Fruit fly (Drosophila melanogaster) whole organism, prepupa: ENCODE results near the gene CG33510.

Experiments
- CG16779 ChIP-seq: fragments of 200-800 bp; sonication (Bioruptor generic); optimal IDR thresholded peaks from 3 replicates; lab custom pipeline; 2017; ENCODE audit warnings: missing biosample characterization, mild to moderate bottlenecking, missing genetic modification characterization
- CG6163 ChIP-seq: fragments of 200-800 bp; sonication (Bioruptor generic); IDR thresholded peaks from 3 replicates; pipeline ENCODE4 v1.3.6; 2022; ENCODE audit warnings: missing biosample characterization, missing genetic modification characterization
- CG8319 ChIP-seq: fragments of 200-800 bp; sonication (Bioruptor generic); optimal IDR thresholded peaks from 3 replicates; lab custom pipeline; 2016; ENCODE audit warnings: missing biosample characterization, missing genetic modification characterization
- CG8632 ChIP-seq: fragments of 200-800 bp; sonication (Bioruptor generic); optimal IDR thresholded peaks from 3 replicates; lab custom pipeline; 2016; ENCODE audit warnings: missing biosample characterization, missing genetic modification characterization
- CG9139 ChIP-seq: fragments of 200-800 bp; sonication (Bioruptor generic); optimal IDR thresholded peaks from 3 replicates; lab custom pipeline; 2017; ENCODE audit warnings: missing biosample characterization, mild to moderate bottlenecking, missing genetic modification characterization
- Ets96B ChIP-seq: fragments of 200-800 bp; optimal IDR thresholded peaks from 2 replicates; lab custom pipeline; 2019; ENCODE audit warnings: missing biosample characterization, mild to moderate bottlenecking, missing genetic modification characterization, moderate library complexity
- Hr39 ChIP-seq: fragments of 200-800 bp; sonication (Bioruptor generic); optimal IDR thresholded peaks from 2 replicates; lab custom pipeline; 2016; ENCODE audit warnings: missing biosample characterization, missing genetic modification characterization
- Hr4 ChIP-seq: fragments of 200-800 bp; sonication (Bioruptor generic); optimal IDR thresholded peaks from 3 replicates; lab custom pipeline; 2016; ENCODE audit warnings: missing biosample characterization, missing genetic modification characterization
- cyc ChIP-seq: fragments of 200-800 bp; sonication (Bioruptor generic); optimal IDR thresholded peaks from 3 replicates; lab custom pipeline; 2016; ENCODE audit warnings: missing biosample characterization, missing genetic modification characterization
- pdm3 ChIP-seq: fragments of 200-800 bp; sonication (Bioruptor generic); optimal IDR thresholded peaks from 3 replicates; lab custom pipeline; 2016; ENCODE audit warnings: missing biosample characterization, missing genetic modification characterization
- salr ChIP-seq, 2 experiments: fragments of 200-800 bp; sonication (Bioruptor generic); optimal IDR thresholded peaks; 3 replicates each; lab custom pipeline; 2016 to 2018; ENCODE audit warnings: missing biosample characterization in 2 of 2, missing genetic modification characterization in 2 of 2, mild to moderate bottlenecking in 1 of 2
- spab ChIP-seq: fragments of 200-800 bp; sonication (Bioruptor generic); optimal IDR thresholded peaks from 2 replicates; lab custom pipeline; 2017; ENCODE audit warnings: missing biosample characterization, mild to moderate bottlenecking, missing genetic modification characterization, missing genetic modification reagents
- ss ChIP-seq, 2 experiments: fragments of 200-800 bp; sonication (Bioruptor generic); optimal IDR thresholded peaks; 2 replicates in 1 of 2; 3 replicates in 1 of 2; lab custom pipeline; 2017 to 2018; ENCODE audit warnings: mild to moderate bottlenecking in 2 of 2, missing biosample characterization in 2 of 2, missing genetic modification characterization in 2 of 2, moderate library complexity in 1 of 2

dm6 chr2L:21062611-21063010, 21.5 kb downstream of the CG33510 start:
- TF ChIP-seq Hr4 (no peak), CG16779 (no peak), CG6163 (GFP tag; lab: Robert Waterston, UW) (no peak), CG9139 (GFP tag; lab: Kevin White, UChicago) (no peak), Hr39 (GFP tag; lab: Kevin White, UChicago) (no peak), pdm3 (GFP tag; lab: Kevin White, UChicago) (no peak), CG8632 (GFP tag; lab: Kevin White, UChicago) (no peak), spab (no peak), CG8319 (GFP tag; lab: Kevin White, UChicago) (no peak), ss (GFP tag; optimal IDR thresholded peaks at IDR 0.05; lab: Kevin White, UChicago) (no peak), Ets96B (tag; lab: Kevin White, UChicago) (no peak), cyc (no peak), salr (GFP tag; optimal IDR thresholded peaks at IDR 0.05; lab: Kevin White, UChicago) (no peak)
